Worm (Caenorhabditis elegans): ENCODE data around the gene msp-79.
"Not testable (repeated sequence)": the region's sequence is repeated elsewhere in the genome, so short reads cannot be mapped to it uniquely, and the experiment has no call there.

msp-79 gene

DNA sequence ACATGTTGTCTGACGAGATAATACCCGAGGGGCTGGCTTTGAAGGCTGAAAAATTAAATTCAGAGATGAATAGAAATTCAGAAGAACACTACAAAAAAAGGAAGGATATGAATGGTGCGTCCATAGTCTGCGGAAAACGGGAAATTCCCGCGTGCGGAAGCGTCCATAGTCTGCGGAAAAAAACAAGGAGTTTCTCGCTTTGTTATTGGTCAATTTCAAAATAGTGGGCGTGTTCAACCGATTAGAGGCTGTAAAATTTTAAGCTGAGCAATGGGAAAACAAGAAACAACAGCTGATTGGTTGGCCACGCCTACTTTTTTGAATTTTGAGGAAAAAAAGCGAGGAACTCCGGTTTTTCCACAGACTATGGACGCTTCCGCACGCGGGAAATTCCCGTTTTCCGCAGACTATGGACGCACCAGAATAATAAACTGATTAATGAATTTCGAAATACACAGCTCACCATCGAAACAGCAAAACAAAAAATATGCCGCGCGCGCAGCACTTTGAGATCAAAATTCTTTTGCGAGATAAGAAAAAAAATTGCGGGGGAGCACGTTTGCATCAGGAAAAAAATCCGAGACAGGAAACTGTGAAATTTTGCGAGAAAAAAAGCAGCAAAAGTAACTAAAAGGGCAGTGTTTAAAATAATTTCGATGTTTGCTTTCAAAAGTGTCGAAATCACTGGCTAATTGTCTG, 26.0 kb downstream of the msp-79 start, which contains the start of gene gln-6:
TSS of gene gln-6 (minus strand) at position 51 of the 699 bp plus-strand sequence.
- peak in 1 of 2 experiments; percentile 8 for TF ChIP-seq efl-1 (optimal IDR thresholded peaks at IDR 0.05)
- TF ChIP-seq efl-1 (GFP tag; optimal IDR thresholded peaks at IDR 0.05 in 1 of 2), result not testable (repeated sequence)

DNA sequence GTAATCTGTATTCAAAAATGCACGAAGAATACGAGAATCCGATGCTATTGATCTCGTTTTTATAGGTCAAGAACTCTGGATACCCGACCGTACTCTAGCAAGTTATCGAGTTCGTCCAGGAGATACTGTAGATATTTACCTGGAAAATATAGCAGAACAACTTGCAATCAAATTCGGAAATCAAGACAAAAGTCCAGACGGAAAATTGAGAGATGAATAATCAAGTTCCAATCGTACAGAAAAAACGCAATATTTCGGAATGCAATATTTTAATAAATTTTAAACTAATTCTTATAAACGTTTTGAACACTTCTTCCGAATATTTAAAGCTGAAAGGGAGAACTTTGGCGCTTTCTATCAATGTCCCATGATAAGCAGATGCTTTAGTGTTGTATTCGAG, 28.0 kb downstream of the msp-79 start:
- TF ChIP-seq pqm-1 (tag; optimal IDR thresholded peaks at IDR 0.05), result no peak
- no peak for TF ChIP-seq nhr-90 (tag; optimal IDR thresholded peaks at IDR 0.05; ENCODE audit: poor library complexity)
- no peak for TF ChIP-seq fkh-8 (tag; optimal IDR thresholded peaks at IDR 0.05)
- no peak for TF ChIP-seq nhr-77 (tag; optimal IDR thresholded peaks at IDR 0.05)
- TF ChIP-seq ces-1 (GFP tag; optimal IDR thresholded peaks at IDR 0.05), result no peak
- no peak for TF ChIP-seq vab-15 (tag; optimal IDR thresholded peaks at IDR 0.05)
- no peak for TF ChIP-seq tbx-2 (tag; optimal IDR thresholded peaks at IDR 0.05)
- no peak for TF ChIP-seq sptf-1 (tag; optimal IDR thresholded peaks at IDR 0.05)
- TF ChIP-seq ceh-82 (tag; optimal IDR thresholded peaks at IDR 0.05), result no peak
- no peak for TF ChIP-seq ztf-11 (tag; optimal IDR thresholded peaks at IDR 0.05)
- no peak for TF ChIP-seq egl-27 (tag; optimal IDR thresholded peaks at IDR 0.05)
- no peak for TF ChIP-seq grh-1 (GFP tag; IDR thresholded peaks at IDR 0.05)
- TF ChIP-seq C34B4.2 (tag; optimal IDR thresholded peaks at IDR 0.05), result no peak
- no peak for TF ChIP-seq ceh-63 (GFP tag; optimal IDR thresholded peaks at IDR 0.05)
- TF ChIP-seq hlh-4 (tag; optimal IDR thresholded peaks at IDR 0.05), result no peak
- no peak for TF ChIP-seq blmp-1 (tag; optimal IDR thresholded peaks at IDR 0.05)
- TF ChIP-seq lin-13 (GFP tag; optimal IDR thresholded peaks at IDR 0.05), result no peak
- no peak for TF ChIP-seq ceh-88 (GFP tag; IDR thresholded peaks at IDR 0.05)
- no peak for TF ChIP-seq Y116A8C.19 (tag; optimal IDR thresholded peaks at IDR 0.05; ENCODE audit: borderline replicate concordance)

DNA sequence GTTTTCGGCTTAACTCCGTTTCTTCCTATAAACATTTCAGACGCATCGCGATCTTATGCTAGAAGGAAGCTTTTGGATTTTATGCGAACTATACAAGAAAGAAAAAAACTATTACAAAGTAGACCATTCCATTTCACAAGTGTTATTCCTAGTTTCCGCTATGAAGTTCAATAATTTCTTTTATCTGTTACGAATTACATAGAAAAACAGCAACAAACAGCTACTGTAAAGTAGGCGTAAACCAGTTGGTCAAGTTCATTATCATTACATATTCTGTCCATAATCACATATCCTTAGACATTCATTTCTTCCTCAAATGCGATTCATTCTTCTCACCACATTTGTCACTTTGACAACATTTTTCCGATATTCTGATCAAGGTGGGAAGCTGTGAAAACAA, 28.8 kb downstream of the msp-79 start, which contains the start of gene C28D4.10:
TSS of gene C28D4.10 (plus strand) at position 301 of the 400 bp plus-strand sequence.
- TF ChIP-seq Y116A8C.19 (tag; optimal IDR thresholded peaks at IDR 0.05; ENCODE audit: borderline replicate concordance) (no peak), elt-3 (tag; optimal IDR thresholded peaks at IDR 0.05) (no peak), zag-1 (tag; optimal IDR thresholded peaks at IDR 0.05) (no peak), nhr-77 (tag; optimal IDR thresholded peaks at IDR 0.05) (no peak), dpl-1 (GFP tag; optimal IDR thresholded peaks at IDR 0.05) (no peak), skn-1 (tag; optimal IDR thresholded peaks at IDR 0.05) (no peak), irx-1 (tag; optimal IDR thresholded peaks at IDR 0.05) (no peak), swsn-7 (tag; optimal IDR thresholded peaks at IDR 0.05) (no peak), fkh-8 (tag; optimal IDR thresholded peaks at IDR 0.05) (no peak), nhr-19 (GFP tag; conservative IDR thresholded peaks at IDR 0.05) (no peak), ceh-8 (GFP tag; optimal IDR thresholded peaks at IDR 0.05) (no peak), nhr-84 (tag; optimal IDR thresholded peaks at IDR 0.05) (no peak), blmp-1 (tag; optimal IDR thresholded peaks at IDR 0.05) (no peak)

DNA sequence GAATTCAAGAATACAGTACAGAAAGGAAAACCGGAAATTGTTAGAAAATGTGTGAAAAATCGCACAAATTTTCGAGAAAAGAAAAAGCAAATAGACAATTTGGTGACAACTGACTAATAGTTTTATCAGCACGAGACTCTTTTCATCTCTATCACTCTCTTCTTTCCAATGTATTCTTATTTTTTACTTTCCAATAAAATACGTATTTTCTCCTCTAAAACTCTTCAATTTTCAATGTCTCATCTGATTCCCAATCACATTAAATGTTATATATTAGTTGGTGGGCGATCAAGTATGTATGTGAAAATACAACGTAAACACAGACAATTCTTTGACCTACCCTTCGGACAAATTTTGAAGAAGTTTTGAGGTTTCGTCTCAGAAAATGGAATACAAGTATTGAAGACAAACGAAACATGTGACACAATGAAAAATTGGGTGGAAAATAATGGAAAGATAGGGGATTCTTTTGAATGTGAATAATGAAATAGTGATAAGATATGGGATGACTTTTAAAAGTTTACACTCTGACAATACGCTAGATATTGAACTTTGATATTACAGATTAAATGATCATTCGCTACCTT, 29.7 kb downstream of the msp-79 start, which contains the start of gene cka-1:
TSS of gene cka-1 (minus strand) at position 418 of the 587 bp plus-strand sequence.
- TF ChIP-seq tlp-1 (tag; optimal IDR thresholded peaks at IDR 0.05) (no peak), ceh-90 (tag; optimal IDR thresholded peaks at IDR 0.05) (no peak), mab-9 (GFP tag; IDR thresholded peaks at IDR 0.05) (no peak), tbx-2 (tag; optimal IDR thresholded peaks at IDR 0.05) (peak; percentile 9), C16A3.4 (tag; optimal IDR thresholded peaks at IDR 0.05) (peak; percentile 16), efl-3 (GFP tag; optimal IDR thresholded peaks at IDR 0.05) (no peak), Y116A8C.19 (tag; optimal IDR thresholded peaks at IDR 0.05; ENCODE audit: borderline replicate concordance) (no peak), unc-86 (tag; optimal IDR thresholded peaks at IDR 0.05) (no peak), pqm-1 (tag; optimal IDR thresholded peaks at IDR 0.05) (no peak), egl-13 (tag; optimal IDR thresholded peaks at IDR 0.05) (no peak), efl-1 (optimal IDR thresholded peaks at IDR 0.05) (peak in 1 of 2 experiments; percentile 6), efl-1 (GFP tag; optimal IDR thresholded peaks at IDR 0.05 in 1 of 2) (peak in 1 of 2 experiments; percentile 89), fkh-8 (tag; optimal IDR thresholded peaks at IDR 0.05) (no peak), nhr-90 (tag; optimal IDR thresholded peaks at IDR 0.05; ENCODE audit: poor library complexity) (peak; percentile 11), unc-98 (GFP tag; IDR thresholded peaks at IDR 0.05) (no peak), ceh-63 (GFP tag; optimal IDR thresholded peaks at IDR 0.05) (no peak), F16B12.6 (tag; optimal IDR thresholded peaks at IDR 0.05) (no peak), xbp-1 (tag; optimal IDR thresholded peaks at IDR 0.05) (no peak), jun-1 (tag; optimal IDR thresholded peaks at IDR 0.05) (no peak), ztf-11 (tag; optimal IDR thresholded peaks at IDR 0.05) (no peak), C34B4.2 (tag; optimal IDR thresholded peaks at IDR 0.05) (no peak), elt-2 (tag; optimal IDR thresholded peaks at IDR 0.05) (peak; percentile 52), dsc-1 (tag; optimal IDR thresholded peaks at IDR 0.05) (no peak), elt-3 (tag; optimal IDR thresholded peaks at IDR 0.05) (peak in 1 of 6 experiments; percentile 48), unc-30 (tag; optimal IDR thresholded peaks at IDR 0.05) (no peak), dpl-1 (GFP tag; optimal IDR thresholded peaks at IDR 0.05) (no peak)

All from whole organism, L1 larva.